Worm (Caenorhabditis elegans): ENCODE results near the gene dnj-7.

The dnj-7 gene

ce11 chrX:7224510-7224909 is 30.1 kb downstream of the dnj-7 start:
- TF ChIP-seq him-1 (tag; optimal IDR thresholded peaks at IDR 0.05) (peak; percentile 7), dao-5 (tag; optimal IDR thresholded peaks at IDR 0.05) (no peak), W03F9.2 (tag; optimal IDR thresholded peaks at IDR 0.05) (no peak)

DNA sequence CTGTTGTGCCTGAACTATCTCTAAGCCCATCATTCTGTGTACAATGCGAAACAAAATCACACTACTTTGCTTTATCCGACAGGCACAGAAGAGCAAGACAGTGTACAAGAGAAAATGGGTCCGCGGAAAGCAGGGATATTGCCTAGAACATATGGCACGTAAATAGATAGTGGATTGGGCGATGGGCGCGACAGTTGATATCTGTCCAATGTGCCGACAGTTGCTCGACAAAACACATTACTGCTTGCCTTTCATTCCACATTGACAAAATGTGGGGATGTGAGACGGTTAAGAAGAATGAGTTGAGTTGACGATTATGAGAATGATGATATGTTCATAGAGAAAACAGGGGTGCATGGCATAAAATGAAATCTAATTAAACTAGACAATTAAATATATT is 30.7 kb downstream of the dnj-7 start:
- TF ChIP-seq him-1 (tag; optimal IDR thresholded peaks at IDR 0.05): no peak
- no peak for TF ChIP-seq dao-5 (tag; optimal IDR thresholded peaks at IDR 0.05)
- TF ChIP-seq W03F9.2 (tag; optimal IDR thresholded peaks at IDR 0.05): no peak

ce11 chrX:7229357-7229756 is 35.0 kb downstream of the dnj-7 start:
- no peak for TF ChIP-seq W03F9.2 (tag; optimal IDR thresholded peaks at IDR 0.05)
- TF ChIP-seq dao-5 (tag; optimal IDR thresholded peaks at IDR 0.05): no peak
- TF ChIP-seq him-1 (tag; optimal IDR thresholded peaks at IDR 0.05): no peak

DNA sequence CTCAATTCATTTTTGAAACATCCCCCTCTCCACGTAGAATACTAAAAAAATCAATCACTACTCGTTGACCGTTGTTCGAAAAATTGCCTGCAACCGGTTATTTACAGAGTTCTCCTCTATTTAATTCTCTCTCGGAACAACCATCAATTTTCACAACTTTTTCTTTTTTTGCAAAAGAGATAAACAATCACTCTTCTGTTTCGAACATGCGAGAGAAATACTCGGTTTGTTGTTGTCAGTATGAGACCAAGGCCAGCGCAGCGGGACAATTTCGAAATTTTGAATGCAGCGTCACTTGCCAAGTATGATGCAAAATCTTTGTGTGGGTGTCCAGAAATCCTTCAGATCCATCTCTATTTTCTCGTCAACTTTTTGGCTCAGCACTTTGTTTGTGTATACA is 36.0 kb downstream of the dnj-7 start:
- TF ChIP-seq W03F9.2 (tag; optimal IDR thresholded peaks at IDR 0.05): no peak
- peak; percentile 6 for TF ChIP-seq him-1 (tag; optimal IDR thresholded peaks at IDR 0.05)

- no peak for TF ChIP-seq W03F9.2 (tag; optimal IDR thresholded peaks at IDR 0.05)
- no peak for TF ChIP-seq him-1 (tag; optimal IDR thresholded peaks at IDR 0.05)
- TF ChIP-seq dao-5 (tag; optimal IDR thresholded peaks at IDR 0.05): no peak
Observed at ce11 chrX:7230877-7231276, 36.5 kb downstream of the dnj-7 start.

DNA sequence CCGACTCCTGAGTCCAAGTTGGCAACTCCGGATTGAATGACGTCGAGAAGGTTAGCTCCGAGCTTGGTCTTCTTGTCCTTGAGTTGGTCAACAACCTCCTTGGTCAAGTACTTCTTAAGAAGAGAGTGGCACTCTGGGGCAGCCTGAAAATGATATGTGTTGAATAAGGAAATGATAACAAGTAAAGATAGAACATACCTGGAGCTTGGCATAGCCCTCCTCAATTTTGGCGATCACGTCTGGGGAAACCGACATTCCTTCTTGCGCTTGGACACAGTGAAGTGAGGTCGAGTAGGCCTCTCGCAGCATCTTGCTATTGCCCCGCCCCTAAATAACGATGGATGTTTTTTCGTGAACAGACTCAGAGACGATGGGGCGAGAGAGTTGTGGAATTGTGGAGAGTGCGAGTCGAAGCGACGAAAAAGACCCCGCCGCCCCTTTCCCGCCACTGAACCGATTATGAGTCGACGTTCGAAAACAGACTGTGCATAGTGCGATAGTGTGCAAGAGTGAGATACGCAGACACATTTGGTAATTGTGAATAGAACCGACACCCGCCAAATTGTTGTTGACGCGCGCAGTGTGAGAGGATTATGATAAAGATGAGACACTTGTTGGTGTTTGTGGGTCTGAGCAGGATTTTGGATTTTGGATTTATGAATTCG is 37.9 kb downstream of the dnj-7 start:
- TF ChIP-seq him-1 (tag; optimal IDR thresholded peaks at IDR 0.05) (peak; percentile 47), W03F9.2 (tag; optimal IDR thresholded peaks at IDR 0.05) (no peak), dao-5 (tag; optimal IDR thresholded peaks at IDR 0.05) (no peak)

ce11 chrX:7233127-7234073 is 39.0 kb downstream of the dnj-7 start:
- TF ChIP-seq W03F9.2 (tag; optimal IDR thresholded peaks at IDR 0.05) (no peak), dao-5 (tag; optimal IDR thresholded peaks at IDR 0.05) (no peak), him-1 (tag; optimal IDR thresholded peaks at IDR 0.05) (no peak)

DNA sequence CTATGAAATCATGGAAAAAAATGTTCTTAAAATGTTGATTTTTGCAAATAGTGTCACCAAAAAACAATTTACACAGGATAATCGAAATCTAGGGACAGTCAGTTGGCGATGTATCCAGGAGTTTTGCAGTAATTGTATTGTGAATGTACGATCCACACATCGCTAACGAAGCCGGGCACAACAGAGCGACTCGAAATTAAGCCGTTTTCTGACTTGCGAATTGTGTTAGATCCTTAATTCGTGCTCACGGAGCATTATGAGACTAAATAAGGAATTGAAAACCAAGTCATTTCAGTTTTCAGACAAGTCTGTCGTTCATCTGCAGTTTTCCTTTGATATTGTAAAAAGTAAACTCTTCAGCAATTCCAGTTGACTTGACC is 39.7 kb downstream of the dnj-7 start:
- TF ChIP-seq him-1 (tag; optimal IDR thresholded peaks at IDR 0.05) (no peak), dao-5 (tag; optimal IDR thresholded peaks at IDR 0.05) (no peak), W03F9.2 (tag; optimal IDR thresholded peaks at IDR 0.05) (no peak)

DNA sequence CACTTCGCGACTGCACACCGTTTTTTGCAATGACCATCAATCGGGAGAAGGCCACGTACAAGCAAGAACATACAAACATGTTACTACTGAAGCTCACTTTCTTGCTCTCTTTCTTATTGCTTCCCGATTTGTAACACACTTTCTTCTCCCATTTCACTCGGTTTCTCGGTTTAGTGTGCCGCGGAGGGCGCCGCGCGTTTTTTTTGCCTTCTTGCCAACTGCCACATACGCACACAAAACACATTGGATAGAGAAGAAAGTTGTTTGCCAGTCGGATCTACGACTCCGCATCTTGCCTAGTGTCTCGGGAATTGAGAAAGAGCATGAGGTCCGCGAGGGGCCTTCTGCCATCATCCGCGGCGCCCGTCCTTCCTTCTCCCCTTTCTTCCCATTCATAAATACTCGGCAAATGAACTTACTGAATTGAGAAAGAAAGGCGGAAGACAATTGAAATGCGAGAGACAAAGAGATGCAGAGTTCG is 40.4 kb downstream of the dnj-7 start:
- TF ChIP-seq him-1 (tag; optimal IDR thresholded peaks at IDR 0.05): peak; percentile 81
- no peak for TF ChIP-seq dao-5 (tag; optimal IDR thresholded peaks at IDR 0.05)

ce11 chrX:7236717-7237116 is 42.4 kb downstream of the dnj-7 start:
- TF ChIP-seq him-1 (tag; optimal IDR thresholded peaks at IDR 0.05) (no peak), W03F9.2 (tag; optimal IDR thresholded peaks at IDR 0.05) (no peak), dao-5 (tag; optimal IDR thresholded peaks at IDR 0.05) (no peak)

- TF ChIP-seq dao-5 (tag; optimal IDR thresholded peaks at IDR 0.05) (no peak), W03F9.2 (tag; optimal IDR thresholded peaks at IDR 0.05) (no peak), him-1 (tag; optimal IDR thresholded peaks at IDR 0.05) (no peak)
Observed at ce11 chrX:7238562-7238961, 44.2 kb downstream of the dnj-7 start, which contains the start of gene F46H5.3. F46H5.3 (minus strand) TSS chrX:7238662.

ce11 chrX:7242119-7242518 is 47.8 kb downstream of the dnj-7 start:
- TF ChIP-seq dao-5 (tag; optimal IDR thresholded peaks at IDR 0.05): no peak
- no peak for TF ChIP-seq W03F9.2 (tag; optimal IDR thresholded peaks at IDR 0.05)
- TF ChIP-seq him-1 (tag; optimal IDR thresholded peaks at IDR 0.05): no peak

- TF ChIP-seq W03F9.2 (tag; optimal IDR thresholded peaks at IDR 0.05) (no peak), him-1 (tag; optimal IDR thresholded peaks at IDR 0.05) (no peak), dao-5 (tag; optimal IDR thresholded peaks at IDR 0.05) (no peak)
Observed at ce11 chrX:7242878-7243277, 48.5 kb downstream of the dnj-7 start, which contains the start of gene F46H5.7. F46H5.7 (minus strand) TSS chrX:7242983.

ce11 chrX:7244756-7245155 is 50.4 kb downstream of the dnj-7 start:
- TF ChIP-seq W03F9.2 (tag; optimal IDR thresholded peaks at IDR 0.05) (peak; percentile 22), him-1 (tag; optimal IDR thresholded peaks at IDR 0.05) (no peak)

All from whole organism, L4/young adult.